Fruit fly (Drosophila melanogaster): ENCODE results near the gene T48.

The T48 gene

DNA sequence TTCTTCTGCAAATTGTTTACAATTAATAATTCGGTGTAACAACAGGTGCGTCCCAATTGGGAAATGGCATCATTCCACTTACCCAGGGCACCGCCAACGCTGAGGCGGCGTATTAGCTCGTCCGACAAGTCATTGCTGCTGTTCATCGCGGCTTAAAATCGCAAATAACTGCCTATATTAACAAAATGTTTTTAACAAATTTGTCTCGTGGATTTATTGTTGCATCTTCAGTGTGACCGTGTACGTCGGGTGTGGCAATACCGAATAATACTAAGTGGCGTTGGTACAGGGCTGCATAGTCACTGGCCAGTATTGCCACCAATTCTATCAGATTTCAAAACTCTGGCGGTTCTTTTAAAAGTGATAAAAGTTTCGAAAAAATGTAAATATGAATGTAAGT, 31.1 kb downstream of the T48 start, which contains the start of gene Ets97D:
TSS of gene Ets97D (minus strand) at position 272 of the 400 bp plus-strand sequence.
- TF ChIP-seq noc (tag; optimal IDR thresholded peaks at IDR 0.05) = no peak

DNA sequence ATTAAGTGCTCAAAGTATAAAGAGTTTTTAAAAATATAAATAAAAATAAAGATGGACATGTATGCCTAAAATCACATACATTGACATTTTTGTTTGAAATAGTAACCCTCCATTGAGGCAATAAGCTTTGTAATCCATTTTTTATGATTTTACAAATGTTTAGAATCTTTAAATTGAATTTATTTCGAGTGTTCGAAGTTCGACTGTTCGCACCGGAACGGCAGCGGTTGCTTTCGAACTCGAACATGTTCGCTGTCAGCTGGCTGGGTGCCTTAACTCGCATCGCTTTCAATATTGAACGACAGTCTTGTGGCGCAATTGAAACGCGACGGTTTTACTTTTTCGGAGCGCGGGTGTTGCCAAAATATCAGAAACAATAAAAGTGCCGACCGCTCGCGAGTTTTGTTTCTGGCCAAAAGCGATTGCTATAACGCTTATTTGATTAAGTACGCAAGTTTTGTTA, 34.0 kb downstream of the T48 start, which contains the start of gene CG46339:
TSS of gene CG46339 (plus strand) at position 299 of the 463 bp plus-strand sequence.
- peak; percentile 52 for TF ChIP-seq noc (tag; optimal IDR thresholded peaks at IDR 0.05)

DNA sequence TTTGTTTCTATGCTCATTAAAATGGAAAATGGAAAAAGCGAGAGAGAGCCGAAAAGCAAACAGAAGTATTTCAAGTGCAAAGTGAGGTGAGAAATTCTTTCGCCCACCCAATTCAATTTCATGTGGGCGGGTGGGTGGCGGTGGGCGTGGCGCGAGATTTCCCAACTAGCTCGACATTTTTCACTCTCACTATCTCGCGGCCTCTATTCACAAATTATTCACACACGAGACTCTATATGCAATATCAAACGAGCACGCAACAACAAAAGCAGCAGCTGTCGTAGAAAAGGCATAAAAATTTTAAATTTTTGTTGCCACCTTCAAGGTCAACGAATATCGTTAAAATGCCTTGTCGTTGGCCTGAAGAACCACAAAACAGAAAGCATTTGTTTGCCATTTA, 37.3 kb downstream of the T48 start:
- no peak for TF ChIP-seq noc (tag; optimal IDR thresholded peaks at IDR 0.05)

DNA sequence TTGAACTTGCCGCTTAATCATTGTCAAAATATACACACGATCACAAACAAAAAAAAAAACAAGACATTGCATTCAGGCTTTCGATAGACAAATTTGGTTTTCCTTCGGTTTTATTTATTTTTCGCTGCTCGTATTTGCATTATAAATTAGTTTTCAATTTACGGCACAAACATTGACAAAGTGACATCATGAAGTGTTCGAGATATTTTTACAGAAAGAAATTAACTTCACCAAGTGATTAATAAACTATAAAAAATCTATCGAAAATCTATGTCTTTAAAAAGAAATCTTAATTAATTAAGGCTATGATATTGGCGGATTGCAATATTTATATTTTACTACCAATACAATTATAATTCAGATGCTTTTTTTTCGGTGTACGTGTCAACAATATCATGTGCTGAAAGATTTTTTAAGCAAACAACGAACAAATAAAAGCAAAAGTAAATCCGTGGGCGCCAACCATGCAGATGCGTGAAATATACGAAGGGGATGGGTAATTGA, 42.3 kb downstream of the T48 start:
- peak; percentile 54 for TF ChIP-seq noc (tag; optimal IDR thresholded peaks at IDR 0.05)

DNA sequence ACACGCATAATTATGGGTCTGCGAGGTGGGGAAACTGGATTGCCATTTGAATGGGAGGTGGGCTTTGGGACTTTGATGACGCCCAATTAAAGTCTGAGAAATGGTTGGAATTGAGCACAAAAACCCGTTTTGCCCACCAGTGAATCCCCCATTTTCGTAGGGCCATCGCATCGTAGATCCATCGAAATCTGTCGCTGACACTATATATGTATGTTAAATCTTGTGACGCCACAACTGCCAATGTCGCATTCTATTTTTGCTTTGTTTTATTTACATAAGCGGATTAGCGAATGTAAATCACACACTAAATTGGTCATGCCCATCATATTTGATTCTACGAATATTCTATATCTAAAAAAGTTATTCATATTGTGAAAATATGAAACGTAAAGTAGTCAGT, 44.9 kb downstream of the T48 start:
- no peak for TF ChIP-seq noc (tag; optimal IDR thresholded peaks at IDR 0.05)

DNA sequence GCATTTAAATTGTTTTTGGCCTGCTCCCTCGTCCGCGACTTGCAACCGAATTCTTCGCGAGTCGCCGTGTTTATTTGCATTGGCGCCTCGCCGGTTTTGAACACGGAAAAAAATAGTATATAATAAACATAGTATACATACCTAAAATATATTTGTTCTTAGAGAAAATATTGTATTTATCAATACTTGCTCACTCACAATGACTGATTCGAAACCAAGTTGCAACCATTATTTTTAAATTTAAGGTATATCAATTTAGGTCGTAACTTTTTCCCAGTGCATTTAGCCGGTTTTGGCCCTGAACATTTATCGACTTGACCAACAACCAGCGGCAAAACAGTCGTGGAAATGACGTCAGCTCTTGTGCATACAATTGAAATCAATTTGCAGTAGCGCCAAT, 46.9 kb downstream of the T48 start:
- peak; percentile 25 for TF ChIP-seq noc (tag; optimal IDR thresholded peaks at IDR 0.05)

DNA sequence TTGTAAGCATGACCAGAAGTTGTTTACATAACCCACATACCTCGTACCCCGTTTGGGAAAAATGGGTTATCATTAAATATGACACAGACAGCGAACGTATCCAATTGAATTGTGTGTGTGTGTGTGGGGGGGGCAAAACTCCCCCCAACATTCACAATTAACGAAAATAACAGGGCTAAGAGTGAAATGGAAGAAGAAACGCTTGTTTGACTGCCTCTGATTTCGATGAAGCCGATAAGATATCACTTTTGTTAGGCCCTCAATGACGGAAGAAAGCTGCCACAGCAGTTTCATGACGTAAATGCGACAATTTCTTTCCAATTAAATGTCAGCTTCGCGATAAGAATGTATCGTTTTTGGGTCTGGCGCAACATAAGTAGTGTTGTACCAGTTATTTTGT, 52.4 kb downstream of the T48 start:
- no peak for TF ChIP-seq noc (tag; optimal IDR thresholded peaks at IDR 0.05)

DNA sequence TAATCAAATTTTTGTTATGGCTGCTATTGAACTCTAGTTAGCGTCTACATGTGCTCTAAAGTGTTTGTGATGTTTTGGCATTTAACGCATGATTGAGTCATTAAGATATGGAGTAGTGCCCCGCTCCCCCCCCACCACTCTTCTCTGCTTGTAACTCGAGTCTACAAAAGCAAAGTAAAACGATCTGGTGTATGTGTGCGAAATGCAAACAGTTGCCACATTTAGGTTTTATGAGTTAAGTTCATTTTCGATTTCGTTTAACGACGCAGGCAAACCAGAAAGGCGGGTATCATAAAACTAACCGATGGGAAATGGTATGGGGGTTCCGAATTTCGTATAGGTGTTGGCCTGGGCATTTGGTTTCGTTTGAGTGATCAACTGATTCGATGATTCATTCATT, 53.0 kb downstream of the T48 start:
- TF ChIP-seq noc (tag; optimal IDR thresholded peaks at IDR 0.05) = no peak

DNA sequence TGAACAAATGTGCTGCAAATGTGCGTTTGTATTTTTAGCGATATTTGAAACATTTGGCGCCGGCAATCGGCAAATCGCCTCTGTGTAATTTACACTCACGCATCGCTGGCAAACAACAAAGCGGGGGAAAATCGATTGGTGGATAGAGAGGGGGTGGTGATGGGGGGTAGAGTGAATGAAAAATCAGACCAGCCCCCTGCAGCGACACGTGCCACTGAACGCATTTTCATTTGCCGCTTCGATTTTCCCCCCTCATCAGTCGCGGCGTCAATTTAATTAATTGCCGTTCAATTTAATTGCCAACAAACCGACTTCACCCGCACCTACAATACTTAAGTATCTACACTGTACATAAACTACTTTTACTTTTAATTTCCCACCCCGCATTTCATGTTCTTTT, 53.9 kb downstream of the T48 start:
- TF ChIP-seq noc (tag; optimal IDR thresholded peaks at IDR 0.05) = no peak

DNA sequence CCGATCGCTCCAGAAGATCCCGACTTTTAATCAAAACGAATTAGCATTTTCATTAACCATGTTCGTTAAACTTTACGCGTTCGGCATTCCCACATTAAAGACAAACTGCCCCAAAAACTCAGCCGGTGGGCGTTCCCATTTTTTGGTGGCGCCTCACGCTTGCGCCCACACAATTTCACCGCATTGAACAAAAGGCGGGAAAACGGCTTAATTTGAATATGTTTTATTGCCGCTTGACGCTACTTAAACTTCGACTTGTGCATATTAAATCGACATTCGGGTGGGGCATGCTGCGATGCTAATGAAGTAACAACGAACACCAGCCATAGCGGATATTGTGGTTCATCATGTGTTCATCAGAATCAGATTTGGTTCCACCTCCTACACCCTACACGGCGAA, 55.0 kb downstream of the T48 start:
- no peak for TF ChIP-seq noc (tag; optimal IDR thresholded peaks at IDR 0.05)

DNA sequence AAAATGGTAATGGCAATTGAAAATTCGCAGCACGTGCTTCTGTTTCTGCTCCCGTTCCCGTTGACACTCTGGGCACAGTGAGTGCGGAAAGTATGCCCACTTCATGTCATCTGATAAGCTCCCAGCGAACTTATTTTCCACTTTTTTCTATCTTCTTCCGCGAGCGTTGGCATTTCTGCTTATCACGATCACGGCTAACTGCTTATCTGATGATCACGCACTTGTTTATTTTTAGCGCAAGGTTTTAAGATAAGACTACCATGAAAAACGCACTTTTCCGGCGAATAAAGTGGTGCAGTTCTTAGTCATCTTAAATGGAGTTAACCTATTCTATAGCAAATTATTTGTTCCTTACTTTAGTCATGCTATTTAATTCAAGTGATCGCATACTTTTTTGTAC, 55.9 kb downstream of the T48 start:
- peak; percentile 68 for TF ChIP-seq noc (tag; optimal IDR thresholded peaks at IDR 0.05)

DNA sequence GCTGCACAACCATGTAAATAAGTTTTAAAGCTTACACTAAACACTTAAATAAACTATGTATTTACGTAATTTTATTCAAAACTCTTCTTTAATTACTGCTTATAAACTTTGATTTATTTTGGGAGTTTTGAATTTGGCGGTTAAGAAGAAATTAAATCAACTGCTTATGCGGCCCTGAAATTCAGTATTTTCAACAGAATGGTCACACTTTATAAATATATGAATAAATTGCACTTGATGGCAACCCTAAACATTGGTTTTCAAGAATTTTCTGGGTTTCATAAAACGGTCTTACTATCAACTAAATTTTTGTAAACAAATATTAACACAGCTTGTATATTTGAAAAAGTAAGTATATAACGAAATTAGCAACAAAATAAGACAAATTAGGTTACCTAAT, 63.7 kb downstream of the T48 start, which contains the start of gene CG14252:
TSS of gene CG14252 (plus strand) at position 302 of the 400 bp plus-strand sequence.
- no peak for TF ChIP-seq noc (tag; optimal IDR thresholded peaks at IDR 0.05)

DNA sequence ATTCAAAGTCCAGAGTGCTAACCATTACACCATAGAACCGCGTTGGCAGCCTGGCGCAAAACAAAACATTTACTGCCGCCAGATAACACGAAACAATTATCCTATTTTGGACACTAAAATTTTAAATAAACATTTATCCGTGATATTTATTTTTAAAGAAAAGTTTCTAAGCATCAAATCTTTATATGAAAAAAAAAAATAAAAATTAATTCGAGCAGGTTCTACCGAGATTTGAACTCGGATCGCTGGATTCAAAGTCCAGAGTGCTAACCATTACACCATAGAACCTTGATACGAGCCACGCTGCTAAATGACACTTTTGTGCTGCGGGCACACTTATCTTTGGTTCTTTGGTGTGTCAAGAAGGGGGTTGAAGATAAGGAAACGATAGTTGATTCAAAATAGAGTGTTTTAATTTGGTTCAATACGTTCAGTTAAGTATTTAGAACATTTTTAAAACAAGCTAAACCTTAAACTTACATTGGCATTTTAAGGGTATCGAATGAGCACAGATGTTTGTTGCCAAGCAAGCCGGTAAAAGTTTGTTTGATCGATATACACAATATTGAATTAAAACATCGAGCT, 65.9 kb downstream of the T48 start, which contains the start of gene Spag1:
TSS of gene Spag1 (plus strand) at position 535 of the 585 bp plus-strand sequence.
- peak; percentile 54 for TF ChIP-seq noc (tag; optimal IDR thresholded peaks at IDR 0.05)

DNA sequence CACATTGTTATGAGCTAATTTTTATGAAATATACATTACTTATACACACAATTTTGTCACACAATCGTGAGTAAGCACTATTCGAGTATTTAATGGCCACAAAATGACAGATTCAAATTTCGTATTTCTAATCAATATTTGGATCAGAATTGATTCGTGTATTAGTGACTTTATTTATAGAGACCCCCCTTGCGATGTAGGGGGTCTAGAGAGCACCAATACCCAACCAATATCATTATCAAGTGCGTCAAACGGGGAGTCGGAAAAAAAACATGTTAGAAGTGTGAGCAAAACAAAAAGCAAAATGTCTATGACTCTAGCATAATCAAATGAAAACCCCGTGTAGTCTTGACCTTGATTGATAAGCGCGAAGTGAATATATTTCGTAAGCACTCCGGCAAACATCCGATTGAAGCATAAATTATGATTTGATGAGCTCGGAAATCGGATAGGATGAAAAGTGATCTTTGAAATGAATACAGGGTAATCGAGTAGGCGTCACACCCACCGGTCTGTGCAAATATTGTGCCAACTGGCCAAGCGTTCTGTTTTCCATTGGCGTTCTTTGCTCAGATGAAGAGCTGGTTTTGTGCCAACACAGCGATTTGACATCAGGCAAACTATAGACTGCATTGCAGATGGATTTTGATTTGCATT, 70.8 kb downstream of the T48 start:
- TF ChIP-seq noc (tag; optimal IDR thresholded peaks at IDR 0.05) = peak; percentile 74

DNA sequence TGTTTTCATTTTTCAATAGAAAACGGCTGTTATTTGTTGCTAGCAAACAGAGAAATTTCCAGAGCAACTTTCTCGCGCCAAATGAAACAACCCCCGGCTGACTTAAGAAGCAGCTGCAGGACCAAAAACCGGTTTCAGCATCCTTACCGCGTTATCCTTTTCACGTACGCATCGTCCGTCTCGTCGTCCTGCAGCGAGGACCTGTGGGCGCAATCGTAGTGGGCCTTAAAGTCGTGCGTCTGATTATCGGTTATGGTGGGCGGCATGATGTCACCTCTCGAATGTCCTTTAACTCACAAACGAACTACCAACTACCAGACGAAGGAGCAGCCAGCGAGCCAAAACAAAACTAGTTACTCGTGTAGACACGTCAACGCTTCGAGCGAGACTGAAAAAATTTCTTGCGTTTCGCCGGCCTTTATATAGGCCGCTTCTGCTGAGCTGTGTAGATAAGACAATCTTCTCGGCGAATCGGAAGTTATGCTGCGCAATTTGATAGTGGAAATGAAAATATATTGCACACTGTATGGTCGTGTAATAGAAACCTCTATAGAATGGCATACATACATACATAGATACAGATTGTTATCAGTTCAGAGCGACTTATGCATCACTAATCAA, 71.4 kb downstream of the T48 start:
- TF ChIP-seq noc (tag; optimal IDR thresholded peaks at IDR 0.05) = no peak

DNA sequence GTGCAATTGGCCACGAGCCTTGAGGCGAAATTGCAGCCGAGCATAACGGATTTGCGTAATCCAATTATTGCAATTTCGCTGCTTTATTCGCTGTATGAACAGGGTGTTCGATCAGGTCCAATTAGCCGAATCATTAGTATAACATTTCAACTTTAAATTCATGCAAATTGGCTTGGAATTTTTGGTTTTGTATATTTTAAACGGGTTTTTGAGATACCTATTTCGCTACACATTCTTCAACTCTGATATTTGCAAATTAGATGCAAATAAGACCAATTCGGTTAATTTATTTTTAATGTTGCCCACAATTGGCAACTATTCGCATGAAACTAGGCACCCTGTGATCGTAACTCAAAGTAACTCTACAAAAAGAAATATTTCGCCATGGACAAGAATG, 71.9 kb downstream of the T48 start:
- peak; percentile 61 for TF ChIP-seq noc (tag; optimal IDR thresholded peaks at IDR 0.05)

All from whole organism, larva.